Fruit fly (Drosophila melanogaster) whole organism, embryonic: ENCODE data around the gene PAN3.

Experiments
- B-H1 ChIP-seq: fragments of 200-800 bp; sonication (Bioruptor generic); IDR thresholded peaks from 3 replicates; pipeline ENCODE4 v1.3.6; 2022; ENCODE audit warnings: missing biosample characterization, missing genetic modification characterization
- Bgb ChIP-seq: fragments of 200-800 bp; sonication (Bioruptor generic); IDR thresholded peaks from 2 replicates; pipeline ENCODE4 v1.3.6; 2022; ENCODE audit warnings: missing biosample characterization, missing genetic modification characterization; ENCODE audit not compliant: partially characterized antibody
- BtbVII ChIP-seq: fragments of 200-800 bp; sonication (Bioruptor generic); optimal IDR thresholded peaks from 3 replicates; lab custom pipeline; 2017; ENCODE audit warnings: missing biosample characterization, mild to moderate bottlenecking, missing genetic modification characterization
- CG10366 ChIP-seq: fragments of 200-800 bp; sonication (Bioruptor generic); IDR thresholded peaks from 2 replicates; pipeline ENCODE4 v1.3.6; 2022; ENCODE audit warnings: missing biosample characterization, missing genetic modification characterization
- CG15696 ChIP-seq: fragments of 200-800 bp; sonication (Bioruptor generic); optimal IDR thresholded peaks from 2 replicates; lab custom pipeline; 2019; ENCODE audit warnings: missing biosample characterization, mild to moderate bottlenecking, missing genetic modification characterization, moderate library complexity
- CG1603 ChIP-seq: fragments of 200-800 bp; sonication (Bioruptor generic); optimal IDR thresholded peaks from 2 replicates; lab custom pipeline; 2019; ENCODE audit warnings: missing biosample characterization, mild to moderate bottlenecking, missing genetic modification characterization, moderate library complexity
- CG17912 ChIP-seq: fragments of 200-800 bp; sonication (Bioruptor generic); optimal IDR thresholded peaks from 2 replicates; lab custom pipeline; 2018; ENCODE audit warnings: missing biosample characterization, mild to moderate bottlenecking, missing genetic modification characterization
- CG2129 ChIP-seq: fragments of 200-800 bp; sonication (Bioruptor generic); IDR thresholded peaks from 2 replicates; pipeline ENCODE4 v1.3.6; 2022; ENCODE audit warnings: missing biosample characterization, missing genetic modification characterization; ENCODE audit not compliant: partially characterized antibody
- CG42726 ChIP-seq: fragments of 200-800 bp; sonication (Bioruptor generic); IDR thresholded peaks from 2 replicates; pipeline ENCODE4 v1.3.6; 2022; ENCODE audit warnings: missing biosample characterization, missing genetic modification characterization; ENCODE audit not compliant: partially characterized antibody
- CG4328 ChIP-seq: fragments of 200-800 bp; sonication (Bioruptor generic); optimal IDR thresholded peaks from 3 replicates; lab custom pipeline; 2017; ENCODE audit warnings: missing biosample characterization, missing genetic modification reagents, missing genetic modification characterization
- CG6683 ChIP-seq: fragments of 200-800 bp; sonication (Bioruptor generic); optimal IDR thresholded peaks from 2 replicates; lab custom pipeline; 2017; ENCODE audit warnings: missing biosample characterization, mild to moderate bottlenecking, missing genetic modification characterization, missing genetic modification reagents
- CG6791 ChIP-seq: fragments of 200-800 bp; sonication (Bioruptor generic); IDR thresholded peaks from 3 replicates; pipeline ENCODE4 v1.3.6; 2022; ENCODE audit warnings: missing biosample characterization, missing genetic modification characterization; ENCODE audit not compliant: partially characterized antibody
- CG6813 ChIP-seq: fragments of 200-800 bp; sonication (Bioruptor generic); optimal IDR thresholded peaks from 2 replicates; lab custom pipeline; 2017; ENCODE audit warnings: missing biosample characterization, missing genetic modification characterization, mild to moderate bottlenecking, moderate library complexity, missing genetic modification reagents
- Chrac-16 ChIP-seq: fragments of 200-800 bp; sonication (Bioruptor generic); optimal IDR thresholded peaks from 3 replicates; lab custom pipeline; 2016; ENCODE audit warnings: missing biosample characterization, missing genetic modification characterization
- Dll ChIP-seq: fragments of 200-800 bp; sonication (Bioruptor generic); IDR thresholded peaks from 4 replicates; pipeline ENCODE4 v1.3.6; 2022; ENCODE audit warnings: missing biosample characterization, missing genetic modification characterization; ENCODE audit not compliant: partially characterized antibody
- Doc2 ChIP-seq: fragments of 200-800 bp; sonication (Bioruptor generic); IDR thresholded peaks from 2 replicates; pipeline ENCODE4 v1.3.6; 2022; ENCODE audit warnings: missing biosample characterization, missing genetic modification characterization
- Dp ChIP-seq: fragments of 200-800 bp; sonication (Bioruptor generic); optimal IDR thresholded peaks from 2 replicates; lab custom pipeline; 2018; ENCODE audit warnings: missing biosample characterization, mild to moderate bottlenecking, missing genetic modification characterization, moderate library complexity
- HLH4C ChIP-seq: fragments of 200-800 bp; sonication (Bioruptor generic); IDR thresholded peaks from 3 replicates; pipeline ENCODE4 v1.3.6; 2022; ENCODE audit warnings: missing biosample characterization, missing genetic modification characterization; ENCODE audit not compliant: partially characterized antibody
- Jarid2 ChIP-seq: fragments of 200-800 bp; sonication (Bioruptor generic); optimal IDR thresholded peaks from 3 replicates; lab custom pipeline; 2017; ENCODE audit warnings: mild to moderate bottlenecking, missing biosample characterization, missing genetic modification reagents, missing genetic modification characterization
- MESR4 ChIP-seq: fragments of 200-800 bp; sonication (Bioruptor generic); optimal IDR thresholded peaks from 2 replicates; lab custom pipeline; 2018; ENCODE audit warnings: missing biosample characterization, mild to moderate bottlenecking, missing genetic modification characterization, moderate library complexity
- Max ChIP-seq: fragments of 200-800 bp; sonication (Bioruptor generic); optimal IDR thresholded peaks from 2 replicates; lab custom pipeline; 2016; ENCODE audit warnings: missing biosample characterization, mild to moderate bottlenecking, missing genetic modification characterization
- Myb ChIP-seq: fragments of 200-800 bp; sonication (Bioruptor generic); optimal IDR thresholded peaks from 2 replicates; lab custom pipeline; 2016; ENCODE audit warnings: missing biosample characterization, missing genetic modification characterization
- Opbp ChIP-seq: fragments of 200-800 bp; sonication (Bioruptor generic); IDR thresholded peaks from 3 replicates; pipeline ENCODE4 v1.3.6; 2022; ENCODE audit warnings: missing biosample characterization, missing genetic modification characterization; ENCODE audit not compliant: partially characterized antibody
- Pdp1 ChIP-seq, 2 experiments: fragments of 200-800 bp; sonication (Bioruptor generic); optimal IDR thresholded peaks; 3 replicates each; lab custom pipeline; 2016; ENCODE audit warnings: missing biosample characterization in 2 of 2, missing genetic modification characterization in 2 of 2, mild to moderate bottlenecking in 1 of 2, moderate library complexity in 1 of 2
- Scr ChIP-seq: fragments of 200-800 bp; sonication (Bioruptor generic); IDR thresholded peaks from 2 replicates; pipeline ENCODE4 v1.3.6; 2022; ENCODE audit warnings: missing biosample characterization, missing genetic modification characterization; ENCODE audit not compliant: partially characterized antibody
- Ssrp ChIP-seq: fragments of 200-800 bp; sonication (Bioruptor generic); optimal IDR thresholded peaks from 2 replicates; lab custom pipeline; 2018; ENCODE audit warnings: missing biosample characterization, mild to moderate bottlenecking, missing genetic modification characterization, moderate library complexity
- Trl ChIP-seq, 3 experiments: fragments of >200 bp in 2 of 3; fragments of 200-800 bp in 1 of 3; sonication (Bioruptor generic) in 1 of 3; optimal IDR thresholded peaks; 2 replicates in 1 of 3; 3 replicates in 2 of 3; lab custom pipeline; 2016 to 2017; ENCODE audit warnings: missing biosample characterization in 1 of 3, missing genetic modification characterization in 1 of 3
- YL-1 ChIP-seq: fragments of 200-800 bp; sonication (Bioruptor generic); optimal IDR thresholded peaks from 3 replicates; lab custom pipeline; 2017; ENCODE audit warnings: missing biosample characterization, mild to moderate bottlenecking, missing genetic modification characterization
- amos ChIP-seq: fragments of 200-800 bp; sonication (Bioruptor generic); IDR thresholded peaks from 2 replicates; pipeline ENCODE4 v1.3.6; 2022; ENCODE audit warnings: missing biosample characterization, missing genetic modification characterization; ENCODE audit not compliant: partially characterized antibody
- ci ChIP-seq: fragments of 200-800 bp; sonication (Bioruptor generic); IDR thresholded peaks from 3 replicates; pipeline ENCODE4 v1.3.6; 2022; ENCODE audit warnings: missing biosample characterization, missing genetic modification characterization
- dm ChIP-seq: fragments of 200-800 bp; sonication (Bioruptor generic); optimal IDR thresholded peaks from 3 replicates; lab custom pipeline; 2016; ENCODE audit warnings: missing biosample characterization, missing genetic modification characterization
- eyg ChIP-seq: fragments of 200-800 bp; sonication (Bioruptor generic); optimal IDR thresholded peaks from 3 replicates; lab custom pipeline; 2016; ENCODE audit warnings: missing biosample characterization, missing genetic modification characterization
- grn ChIP-seq: fragments of 200-800 bp; sonication (Bioruptor generic); optimal IDR thresholded peaks from 3 replicates; lab custom pipeline; 2017; ENCODE audit warnings: missing biosample characterization, missing genetic modification characterization
- hb ChIP-seq: fragments of 200-800 bp; sonication (Bioruptor generic); IDR thresholded peaks from 3 replicates; pipeline ENCODE4 v1.3.6; 2022; ENCODE audit warnings: missing biosample characterization, missing genetic modification characterization; ENCODE audit not compliant: partially characterized antibody
- inv ChIP-seq: fragments of 200-800 bp; sonication (Bioruptor generic); IDR thresholded peaks from 2 replicates; pipeline ENCODE4 v1.3.6; 2022; ENCODE audit warnings: missing biosample characterization, missing genetic modification characterization; ENCODE audit not compliant: partially characterized antibody
- nerfin-2 ChIP-seq: fragments of 200-800 bp; sonication (Bioruptor generic); IDR thresholded peaks from 2 replicates; pipeline ENCODE4 v1.3.6; 2022; ENCODE audit warnings: missing biosample characterization, missing genetic modification characterization; ENCODE audit not compliant: partially characterized antibody
- nom ChIP-seq: fragments of 200-800 bp; sonication (Bioruptor generic); optimal IDR thresholded peaks from 2 replicates; lab custom pipeline; 2017; ENCODE audit warnings: missing biosample characterization, missing genetic modification characterization, mild to moderate bottlenecking, moderate library complexity, missing genetic modification reagents
- oc ChIP-seq: fragments of 200-800 bp; sonication (Bioruptor generic); optimal IDR thresholded peaks from 2 replicates; lab custom pipeline; 2018; ENCODE audit warnings: missing biosample characterization, mild to moderate bottlenecking, missing genetic modification characterization, moderate library complexity
- otp ChIP-seq: fragments of 200-800 bp; sonication (Bioruptor generic); IDR thresholded peaks from 3 replicates; pipeline ENCODE4, ENCODE4 v1.3.6; 2022; ENCODE audit warnings: missing biosample characterization, missing genetic modification characterization
- stwl ChIP-seq: fragments of 200-800 bp; sonication (Bioruptor generic); optimal IDR thresholded peaks from 3 replicates; lab custom pipeline; 2018; ENCODE audit warnings: missing biosample characterization, mild to moderate bottlenecking, missing genetic modification characterization, moderate library complexity
- sug ChIP-seq: fragments of 200-800 bp; optimal IDR thresholded peaks from 2 replicates; lab custom pipeline; 2019; ENCODE audit warnings: missing biosample characterization, mild to moderate bottlenecking, missing genetic modification characterization, moderate library complexity
- tna ChIP-seq: fragments of 200-800 bp; sonication (Bioruptor generic); IDR thresholded peaks from 2 replicates; pipeline ENCODE4 v1.3.6; 2022; ENCODE audit warnings: missing biosample characterization, missing genetic modification characterization; ENCODE audit not compliant: partially characterized antibody

PAN3 gene

dm6 chr3L:3052110-3052871, 18.6 kb upstream of the PAN3 start, which contains the start of gene CG1271 (continued):
- TF ChIP-seq B-H1 (no peak), Myb (GFP tag; lab: Kevin White, UChicago) (peak; percentile 58), Chrac-16 (GFP tag; lab: Kevin White, UChicago) (peak; percentile 57), Jarid2 (GFP tag; lab: Kevin White, UChicago) (no peak)

- TF ChIP-seq sug (peak; percentile 96), CG4328 (GFP tag; lab: Kevin White, UChicago) (no peak), grn (GFP tag; lab: Kevin White, UChicago) (peak; percentile 45), Pdp1 (GFP tag; optimal IDR thresholded peaks at IDR 0.05; lab: Kevin White, UChicago) (peak in 1 of 2 experiments; percentile 11)
Observed at dm6 chr3L:3054099-3054498, 16.8 kb upstream of the PAN3 start.

dm6 chr3L:3054851-3055250, 16.1 kb upstream of the PAN3 start, which contains the start of gene CG16753:
Gene CG16753, plus strand, starts transcription at chr3L:3055079.
- peak; percentile 10 for TF ChIP-seq nom (GFP tag; lab: Kevin White, UChicago)
- TF ChIP-seq Bgb (GFP tag; lab: Robert Waterston, UW), result peak; percentile 35
- TF ChIP-seq eyg (GFP tag; lab: Kevin White, UChicago), result no peak
- peak; percentile 63 for TF ChIP-seq dm
- peak; percentile 98 for TF ChIP-seq Dp (GFP tag; lab: Kevin White, UChicago)
- TF ChIP-seq CG1603, result peak; percentile 33
- TF ChIP-seq nerfin-2 (GFP tag; lab: Robert Waterston, UW), result peak; percentile 52; the same call in 1 of the 2 replicates
- peak; percentile 21 for TF ChIP-seq CG17912 (GFP tag; lab: Kevin White, UChicago)
- peak; percentile 83 for TF ChIP-seq HLH4C
- peak; percentile 63; the same call in 2 of the 4 replicates for TF ChIP-seq Dll (GFP tag; lab: Robert Waterston, UW)
- TF ChIP-seq hb, result peak; percentile 59; the same call in 1 of the 3 replicates
- TF ChIP-seq Scr (GFP tag; lab: Robert Waterston, UW), result peak; percentile 66
- TF ChIP-seq stwl, result peak; percentile 48
- no peak for TF ChIP-seq CG15696 (tag; lab: Kevin White, UChicago)
- peak; percentile 35 for TF ChIP-seq Max (GFP tag; lab: Kevin White, UChicago)
- TF ChIP-seq tna (GFP tag; lab: Robert Waterston, UW), result peak; percentile 73
- TF ChIP-seq Ssrp, result no peak
- peak; percentile 87 for TF ChIP-seq oc (tag; lab: Kevin White, UChicago)
- TF ChIP-seq amos (GFP tag; lab: Robert Waterston, UW), result peak; percentile 9; the same call in 1 of the 2 replicates
- TF ChIP-seq ci (GFP tag; lab: Robert Waterston, UW), result 0 out of 3 replicates have a peak, but pooled peaks have one; percentile 19
- 0 out of 2 replicates have a peak, but pooled peaks have one; percentile 19 for TF ChIP-seq inv (GFP tag; lab: Robert Waterston, UW)
- TF ChIP-seq CG6813 (GFP tag; lab: Kevin White, UChicago), result no peak
- peak; percentile 11 for TF ChIP-seq YL-1 (GFP tag; lab: Kevin White, UChicago)
- TF ChIP-seq MESR4, result peak; percentile 51
- no peak for TF ChIP-seq CG6683 (GFP tag; lab: Kevin White, UChicago)
- no peak for TF ChIP-seq Doc2 (GFP tag; lab: Robert Waterston, UW)
- TF ChIP-seq Opbp (GFP tag; lab: Robert Waterston, UW), result peak; percentile 62; the same call in 2 of the 3 replicates
- no peak for TF ChIP-seq Trl (optimal IDR thresholded peaks at IDR 0.05; lab: Kevin White, UChicago)
- no peak for TF ChIP-seq Trl (GFP tag; optimal IDR thresholded peaks at IDR 0.05; lab: Kevin White, UChicago)
- TF ChIP-seq CG2129, result no peak
- no peak for TF ChIP-seq CG42726
- TF ChIP-seq CG10366 (GFP tag; lab: Robert Waterston, UW), result no peak
- TF ChIP-seq CG6791 (GFP tag; lab: Robert Waterston, UW), result peak; percentile 82
- peak; percentile 88 for TF ChIP-seq otp
- no peak for TF ChIP-seq BtbVII
